Worm (Caenorhabditis elegans) whole organism, early embryonic: ENCODE measurements around the gene T26G10.4.

Experiments
- B0310.2 ChIP-seq: sonication (generic microtip); optimal IDR thresholded peaks from 2 replicates; lab custom pipeline; 2016; ENCODE audit warnings: mild to moderate bottlenecking, missing genetic modification characterization, missing compliant biosample characterization
- F13C5.2 ChIP-seq: sonication (generic microtip); optimal IDR thresholded peaks from 2 replicates; lab custom pipeline; 2017; ENCODE audit warnings: mild to moderate bottlenecking, missing genetic modification characterization, inconsistent platforms, missing compliant biosample characterization
- aly-1 ChIP-seq: sonication (generic microtip); optimal IDR thresholded peaks from 2 replicates; lab custom pipeline; 2016; ENCODE audit warnings: missing genetic modification characterization, missing compliant biosample characterization
- ama-1 ChIP-seq: fragments of 150-350 bp; optimal IDR thresholded peaks from 2 replicates; lab custom pipeline; 2014
- ceh-13 ChIP-seq: fragments of 200-800 bp; sonication (Bioruptor generic); optimal IDR thresholded peaks from 2 replicates; lab custom pipeline; 2018; ENCODE audit warnings: mild to moderate bottlenecking, missing genetic modification characterization, missing compliant biosample characterization
- ceh-36 ChIP-seq: sonication (generic microtip); optimal IDR thresholded peaks from 2 replicates; lab custom pipeline; 2016; ENCODE audit warnings: missing genetic modification characterization, inconsistent platforms, missing compliant biosample characterization
- ets-7 ChIP-seq: sonication (generic microtip); optimal IDR thresholded peaks from 2 replicates; lab custom pipeline; 2016; ENCODE audit warnings: missing genotype, missing genetic modification characterization, missing compliant biosample characterization
- flt-1 ChIP-seq: fragments of 200-800 bp; sonication (Bioruptor generic); IDR thresholded peaks from 2 replicates; pipeline ENCODE4 v1.3.6; 2022; ENCODE audit warnings: missing genetic modification characterization, missing compliant biosample characterization
- hmbx-1 ChIP-seq: sonication (generic microtip); optimal IDR thresholded peaks from 2 replicates; lab custom pipeline; 2016; ENCODE audit warnings: mild to moderate bottlenecking, missing genetic modification characterization, missing compliant biosample characterization
- hmg-4 ChIP-seq: fragments of 200-800 bp; sonication (Bioruptor generic); optimal IDR thresholded peaks from 2 replicates; lab custom pipeline; 2018; ENCODE audit warnings: mild to moderate bottlenecking, missing genetic modification characterization, missing compliant biosample characterization
- hnd-1 ChIP-seq: sonication (generic microtip); optimal IDR thresholded peaks from 2 replicates; lab custom pipeline; 2016; ENCODE audit warnings: missing genetic modification characterization, missing compliant biosample characterization
- pes-1 ChIP-seq: fragments of 200-800 bp; sonication (Bioruptor generic); IDR thresholded peaks from 2 replicates; pipeline ENCODE4 v1.3.6; 2022; ENCODE audit warnings: missing genetic modification reagents, missing genetic modification characterization, missing compliant biosample characterization
- scrt-1 ChIP-seq: fragments of 200-800 bp; sonication (Bioruptor generic); IDR thresholded peaks from 2 replicates; pipeline ENCODE4 v1.3.6; 2022; ENCODE audit warnings: missing genetic modification characterization, missing compliant biosample characterization
- sea-1 ChIP-seq: fragments of 200-800 bp; sonication (Bioruptor generic); conservative IDR thresholded peaks from 2 replicates; pipeline ENCODE4 v1.3.6; 2022; ENCODE audit warnings: missing genetic modification characterization, missing compliant biosample characterization
- tbx-11 ChIP-seq: fragments of 200-800 bp; sonication (Bioruptor generic); IDR thresholded peaks from 2 replicates; pipeline ENCODE4 v1.3.6; 2022; ENCODE audit warnings: missing genetic modification characterization, missing compliant biosample characterization
- tbx-37 ChIP-seq: fragments of 200-800 bp; sonication (Bioruptor generic); conservative IDR thresholded peaks from 2 replicates; pipeline ENCODE4 v1.3.6; 2022; ENCODE audit warnings: missing genetic modification reagents, missing genetic modification characterization, missing compliant biosample characterization
- tra-4 ChIP-seq: sonication (generic microtip); optimal IDR thresholded peaks from 2 replicates; lab custom pipeline; 2017; ENCODE audit warnings: missing genetic modification characterization, missing compliant biosample characterization

T26G10.4 gene

DNA sequence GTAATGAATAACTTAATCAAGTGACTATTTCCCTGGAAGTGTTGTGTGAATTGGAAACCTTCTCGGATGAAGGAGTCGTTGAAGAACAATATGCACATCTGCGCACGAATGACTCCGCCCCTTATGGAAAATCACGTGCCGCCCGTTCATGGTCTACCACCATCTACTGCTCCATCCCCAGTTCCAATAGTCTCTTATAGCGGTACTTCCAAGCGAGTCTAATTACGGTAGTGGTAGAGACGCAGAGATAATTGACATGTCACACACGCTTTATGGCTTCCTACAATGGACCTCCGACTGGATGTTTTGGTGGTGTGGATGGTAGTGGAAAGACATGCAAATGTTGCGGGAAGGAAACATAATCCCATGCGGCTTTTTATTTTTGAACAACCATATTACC lies 30.6 kb downstream of the T26G10.4 start:
- TF ChIP-seq sea-1 (GFP tag; lab: Robert Waterston, UW), result no peak
- no peak for TF ChIP-seq ceh-13 (GFP tag; lab: Kevin White, UChicago)
- TF ChIP-seq flt-1 (GFP tag; lab: Robert Waterston, UW), result 0 out of 2 replicates have a peak, but pooled peaks have one; percentile 36
- TF ChIP-seq hmg-4 (GFP tag; lab: Kevin White, UChicago), result peak; percentile 65
- 0 out of 2 replicates have a peak, but pooled peaks have one; percentile 12 for TF ChIP-seq scrt-1 (GFP tag; lab: Robert Waterston, UW)
- peak; percentile 5 for TF ChIP-seq tra-4 (tag; lab: Kevin White, UChicago)
- no peak for TF ChIP-seq F13C5.2

DNA sequence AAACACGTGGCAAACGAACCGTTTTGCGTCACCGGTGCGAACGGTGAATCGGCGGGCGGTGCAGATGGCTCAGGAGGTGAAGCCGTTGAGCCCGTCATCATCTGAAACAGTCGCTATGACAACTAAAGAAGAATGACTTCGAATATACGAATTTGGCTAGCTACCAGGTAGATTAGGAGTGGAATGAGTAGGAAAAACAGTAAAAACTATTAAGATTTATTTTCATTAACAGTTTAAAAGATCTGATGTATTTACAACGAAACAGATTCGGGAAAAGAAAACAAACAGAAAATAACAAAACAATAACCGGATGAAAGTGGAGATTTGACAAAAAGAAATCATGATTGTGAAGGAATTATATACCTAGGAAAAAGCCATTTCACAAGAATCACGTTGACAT lies 33.6 kb downstream of the T26G10.4 start, which contains the start of gene F54C8.7:
F54C8.7 (minus strand) TSS at position 101 of the 400 bp plus-strand sequence.
- TF ChIP-seq sea-1 (GFP tag; lab: Robert Waterston, UW) (no peak), hmbx-1 (tag; lab: Kevin White, UChicago) (no peak), ama-1 (lab: Kevin White, UChicago) (no peak), flt-1 (GFP tag; lab: Robert Waterston, UW) (no peak), ets-7 (tag; lab: Kevin White, UChicago) (no peak), scrt-1 (GFP tag; lab: Robert Waterston, UW) (no peak), tbx-37 (GFP tag; lab: Robert Waterston, UW) (no peak), tra-4 (tag; lab: Kevin White, UChicago) (no peak), F13C5.2 (no peak), ceh-36 (tag; lab: Kevin White, UChicago) (no peak), tbx-11 (GFP tag; lab: Robert Waterston, UW) (no peak), aly-1 (tag; lab: Kevin White, UChicago) (no peak), hnd-1 (tag; lab: Kevin White, UChicago) (no peak), pes-1 (GFP tag; lab: Robert Waterston, UW) (no peak), B0310.2 (tag; lab: Kevin White, UChicago) (no peak), hmg-4 (GFP tag; lab: Kevin White, UChicago) (no peak), ceh-13 (GFP tag; lab: Kevin White, UChicago) (no peak)

DNA sequence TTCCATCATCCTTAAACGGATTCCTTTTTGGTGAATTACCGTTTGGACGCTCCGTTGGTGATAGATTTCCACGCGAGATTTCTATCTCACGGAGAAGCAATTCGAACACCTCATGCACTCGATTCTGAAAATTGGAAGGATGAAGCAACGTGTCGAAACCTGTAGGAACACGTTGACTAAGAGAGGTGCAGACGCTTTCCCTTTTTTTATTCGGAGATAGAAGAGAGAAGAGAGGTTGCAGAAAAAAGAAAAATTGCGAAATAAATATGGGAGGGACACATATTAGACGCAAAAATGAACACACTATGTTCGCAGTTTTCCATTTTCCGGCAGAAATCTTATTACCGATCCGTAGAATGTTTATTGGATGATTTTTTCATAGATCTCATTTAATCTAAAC lies 34.4 kb downstream of the T26G10.4 start:
- TF ChIP-seq scrt-1 (GFP tag; lab: Robert Waterston, UW) (no peak), hmbx-1 (tag; lab: Kevin White, UChicago) (no peak), F13C5.2 (no peak), pes-1 (GFP tag; lab: Robert Waterston, UW) (no peak), ceh-36 (tag; lab: Kevin White, UChicago) (no peak), sea-1 (GFP tag; lab: Robert Waterston, UW) (no peak), hmg-4 (GFP tag; lab: Kevin White, UChicago) (no peak), ets-7 (tag; lab: Kevin White, UChicago) (no peak), ceh-13 (GFP tag; lab: Kevin White, UChicago) (no peak), B0310.2 (tag; lab: Kevin White, UChicago) (no peak)

DNA sequence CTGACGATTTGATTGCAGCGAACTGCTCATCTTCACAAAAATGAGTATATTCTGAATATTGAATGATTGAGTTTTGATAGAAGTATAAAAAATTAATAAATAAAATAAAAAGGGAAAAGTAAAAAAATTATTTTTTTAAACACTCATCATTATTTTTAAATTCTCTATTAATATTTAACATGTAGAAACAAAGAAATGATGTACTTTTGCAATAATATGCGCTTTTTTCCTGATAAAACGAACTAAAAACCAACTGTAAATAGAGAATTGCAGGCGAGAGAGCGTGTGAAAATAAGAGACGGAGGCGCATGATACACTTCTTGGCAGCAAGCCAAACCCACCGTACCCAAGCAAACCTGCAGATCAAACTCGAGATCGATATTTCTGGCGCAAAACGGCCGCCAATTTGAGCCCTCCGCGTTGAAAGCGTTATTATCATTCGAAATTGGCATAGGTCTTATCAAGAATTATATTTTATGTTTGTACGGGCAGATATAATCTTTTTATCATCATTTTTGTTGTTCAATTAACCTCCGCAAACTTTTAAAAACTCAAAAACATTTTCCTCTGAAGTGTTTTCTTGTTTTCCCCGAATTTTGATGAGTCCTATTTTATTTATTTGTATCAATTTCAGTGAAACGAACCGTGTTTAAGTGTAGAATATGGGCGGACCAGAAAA lies 35.8 kb downstream of the T26G10.4 start, which contains the start of the genes rheb-1 and spk-1:
rheb-1 (minus strand) TSS at position 51 of the 679 bp plus-strand sequence.
spk-1 (plus strand) TSS at position 629 of the 679 bp plus-strand sequence.
- TF ChIP-seq scrt-1 (GFP tag; lab: Robert Waterston, UW), result no peak
- TF ChIP-seq tra-4 (tag; lab: Kevin White, UChicago), result no peak
- TF ChIP-seq ceh-36 (tag; lab: Kevin White, UChicago), result no peak
- TF ChIP-seq B0310.2 (tag; lab: Kevin White, UChicago), result no peak
- no peak for TF ChIP-seq ets-7 (tag; lab: Kevin White, UChicago)
- peak; percentile 43 for TF ChIP-seq hmg-4 (GFP tag; lab: Kevin White, UChicago)
- TF ChIP-seq ceh-13 (GFP tag; lab: Kevin White, UChicago), result no peak
- peak; percentile 5 for TF ChIP-seq F13C5.2

DNA sequence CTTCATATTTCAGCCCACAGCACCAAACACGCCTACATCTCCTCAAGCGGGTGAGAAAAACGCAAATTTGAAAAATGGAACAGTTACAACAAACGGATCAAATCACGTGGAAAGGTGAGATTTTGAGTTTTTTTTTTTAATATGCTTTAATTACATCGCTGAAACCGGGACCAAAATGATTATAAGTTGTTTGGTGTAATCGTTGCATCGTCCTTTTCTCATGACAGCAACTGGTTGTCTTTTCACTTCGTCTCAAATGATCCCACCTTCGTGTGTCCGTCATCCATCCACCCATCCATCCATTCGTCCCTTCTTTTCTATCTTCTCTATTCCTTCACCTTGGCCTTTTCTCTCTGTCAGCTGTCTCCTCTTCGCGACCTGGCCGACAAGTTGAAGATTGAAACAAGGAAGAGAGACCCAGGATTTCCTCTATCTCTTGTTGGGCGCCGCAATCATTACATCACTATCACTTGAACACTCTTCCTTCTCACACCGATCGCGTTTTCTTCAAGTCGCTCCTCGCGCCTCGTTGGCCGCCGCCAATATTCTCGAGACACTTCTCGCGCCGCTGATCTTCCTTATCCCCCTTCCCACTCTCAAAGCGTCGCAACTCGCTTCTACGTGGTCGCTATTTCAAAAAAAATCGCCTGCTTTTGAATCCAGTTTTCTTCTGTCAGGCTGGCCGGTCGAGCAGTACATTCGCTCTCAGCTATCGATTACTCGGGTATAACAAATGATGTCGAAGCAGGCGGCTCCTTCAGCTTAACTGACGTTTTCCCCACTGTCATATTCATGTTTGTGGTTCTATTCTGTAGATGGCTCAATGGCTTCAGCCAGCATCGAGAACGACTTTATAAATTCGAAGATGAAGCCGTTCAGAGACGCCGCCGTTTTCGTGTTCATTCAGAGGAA lies 37.1 kb downstream of the T26G10.4 start:
- no peak for TF ChIP-seq hmbx-1 (tag; lab: Kevin White, UChicago)
- TF ChIP-seq sea-1 (GFP tag; lab: Robert Waterston, UW), result no peak

DNA sequence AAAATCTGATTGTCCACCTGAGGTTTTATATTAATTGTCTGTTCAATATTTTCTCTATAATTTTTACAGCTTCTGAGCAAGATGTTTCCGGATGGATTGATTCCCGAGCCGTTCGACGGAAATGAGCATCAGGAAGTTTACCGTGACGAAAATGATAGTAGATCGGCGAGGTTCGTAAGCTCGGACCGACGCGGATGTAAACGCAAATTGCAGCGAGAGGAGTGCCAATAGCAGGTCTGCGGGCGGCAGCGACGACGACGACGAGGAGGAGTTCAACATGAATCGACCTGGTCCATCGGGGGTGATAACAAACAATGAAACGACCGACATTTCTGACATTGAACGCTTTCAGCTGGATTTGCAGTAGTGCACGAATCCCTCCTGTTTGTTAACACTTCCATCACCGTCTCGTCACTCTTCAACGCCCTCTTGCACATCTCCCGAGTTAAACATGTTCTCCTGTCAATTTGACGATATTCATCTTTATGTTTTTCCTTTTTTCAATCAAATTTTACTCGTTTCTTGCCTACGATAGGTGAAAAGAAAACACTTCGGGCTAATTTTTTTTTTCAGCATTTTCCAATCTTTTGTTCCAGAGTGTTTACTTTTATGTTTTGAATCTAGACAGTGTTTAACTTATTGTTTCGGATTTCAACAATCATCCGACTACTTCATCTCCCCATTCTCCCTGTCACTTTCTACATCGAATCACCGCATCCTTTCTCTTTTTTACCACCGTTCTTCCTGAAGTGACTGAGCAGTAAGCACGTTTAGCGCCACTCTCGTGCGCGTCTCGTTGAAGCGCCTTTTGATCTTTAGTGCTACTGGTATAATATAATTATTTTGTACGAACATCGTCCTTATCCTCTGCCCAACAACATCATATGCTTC lies 41.8 kb downstream of the T26G10.4 start:
- TF ChIP-seq pes-1 (GFP tag; lab: Robert Waterston, UW) (no peak), hnd-1 (tag; lab: Kevin White, UChicago) (no peak), ama-1 (lab: Kevin White, UChicago) (no peak)
